Worm (Caenorhabditis elegans) whole organism, L3 larva: ENCODE measurements around the gene Y52D5A.2.

Experiments
- R02D3.7 ChIP-seq: fragments of 150-350 bp; optimal IDR thresholded peaks from 2 replicates; lab custom pipeline; 2014; ENCODE audit warnings: missing biosample characterization, missing genetic modification characterization
- ZK546.5 ChIP-seq: sonication (generic microtip); optimal IDR thresholded peaks from 2 replicates; lab custom pipeline; 2017; ENCODE audit warnings: missing biosample characterization, missing genetic modification characterization
- ama-1 ChIP-seq: fragments of 150-350 bp; optimal IDR thresholded peaks from 2 replicates; lab custom pipeline; 2018
- ceh-16 ChIP-seq: sonication (generic microtip); optimal IDR thresholded peaks from 2 replicates; lab custom pipeline; 2017; ENCODE audit warnings: missing biosample characterization, missing genetic modification characterization
- ceh-28 ChIP-seq: fragments of 150-350 bp; optimal IDR thresholded peaks from 2 replicates; lab custom pipeline; 2014; ENCODE audit warnings: missing biosample characterization, missing genetic modification reagents, missing genetic modification characterization
- ceh-9 ChIP-seq: sonication (generic microtip); optimal IDR thresholded peaks from 2 replicates; lab custom pipeline; 2018; ENCODE audit warnings: missing biosample characterization, missing genetic modification characterization
- elt-1 ChIP-seq: fragments of 150-350 bp; optimal IDR thresholded peaks from 2 replicates; lab custom pipeline; 2014; ENCODE audit warnings: missing biosample characterization, missing genetic modification characterization
- elt-2 ChIP-seq: sonication (generic microtip); optimal IDR thresholded peaks from 2 replicates; lab custom pipeline; 2016; ENCODE audit warnings: missing genetic modification reagents, mild to moderate bottlenecking, missing genetic modification characterization, missing compliant biosample characterization
- elt-3 ChIP-seq, 3 experiments: fragments of 150-350 bp in 1 of 3; sonication (generic microtip) in 2 of 3; optimal IDR thresholded peaks; 2 replicates in 2 of 3; 4 replicates in 1 of 3; lab custom pipeline; 2014 to 2017; ENCODE audit warnings: missing biosample characterization in 3 of 3, missing genetic modification characterization in 3 of 3
- eor-1 ChIP-seq, 2 experiments: fragments of 150-350 bp; optimal IDR thresholded peaks; 2 replicates each; lab custom pipeline; 2014 to 2018; ENCODE audit warnings: missing biosample characterization in 2 of 2, missing genetic modification characterization in 2 of 2
- fkh-10 ChIP-seq: sonication (generic microtip); optimal IDR thresholded peaks from 2 replicates; lab custom pipeline; 2017; ENCODE audit warnings: missing biosample characterization, missing genetic modification reagents, missing genetic modification characterization
- fkh-2 ChIP-seq: fragments of 150-350 bp; optimal IDR thresholded peaks from 2 replicates; lab custom pipeline; 2014; ENCODE audit warnings: missing biosample characterization, missing genetic modification reagents, missing genetic modification characterization
- fos-1 ChIP-seq: fragments of 150-350 bp; optimal IDR thresholded peaks from 2 replicates; lab custom pipeline; 2014; ENCODE audit warnings: missing biosample characterization, missing genetic modification characterization
- hmg-11 ChIP-seq: sonication (generic microtip); optimal IDR thresholded peaks from 2 replicates; lab custom pipeline; 2016; ENCODE audit warnings: missing genetic modification characterization, missing compliant biosample characterization
- lin-15B ChIP-seq: fragments of 150-350 bp; optimal IDR thresholded peaks from 2 replicates; lab custom pipeline; 2014; ENCODE audit warnings: missing biosample characterization, missing genetic modification characterization
- lin-39 ChIP-seq: fragments of 150-350 bp; optimal IDR thresholded peaks from 2 replicates; lab custom pipeline; 2018; ENCODE audit warnings: missing biosample characterization, missing genetic modification reagents, missing genetic modification characterization
- mdl-1 ChIP-seq: fragments of 150-350 bp; optimal IDR thresholded peaks from 2 replicates; lab custom pipeline; 2014; ENCODE audit warnings: missing biosample characterization, missing genetic modification characterization
- mml-1 ChIP-seq: fragments of 150-350 bp; sonication (generic microtip); optimal IDR thresholded peaks from 3 replicates; lab custom pipeline; 2014; ENCODE audit warnings: missing biosample characterization, missing genetic modification characterization
- nfya-1 ChIP-seq: sonication (generic microtip); optimal IDR thresholded peaks from 2 replicates; lab custom pipeline; 2017; ENCODE audit warnings: missing genetic modification characterization, mild to moderate bottlenecking, missing compliant biosample characterization, antibody characterized with exemption, moderate library complexity; ENCODE audit not compliant: insufficient read depth
- nhr-11 ChIP-seq: fragments of 150-350 bp; optimal IDR thresholded peaks from 2 replicates; lab custom pipeline; 2014; ENCODE audit warnings: missing biosample characterization, missing genetic modification characterization
- nhr-12 ChIP-seq: fragments of 150-350 bp; optimal IDR thresholded peaks from 2 replicates; lab custom pipeline; 2014; ENCODE audit warnings: missing biosample characterization, missing genetic modification characterization
- nhr-23 ChIP-seq: fragments of 150-350 bp; optimal IDR thresholded peaks from 2 replicates; lab custom pipeline; 2014; ENCODE audit warnings: missing biosample characterization, missing genetic modification reagents, missing genetic modification characterization
- nhr-237 ChIP-seq: fragments of 150-350 bp; optimal IDR thresholded peaks from 2 replicates; lab custom pipeline; 2014; ENCODE audit warnings: missing biosample characterization, missing genetic modification characterization
- nhr-28 ChIP-seq: fragments of 150-350 bp; optimal IDR thresholded peaks from 2 replicates; lab custom pipeline; 2014; ENCODE audit warnings: missing biosample characterization, missing genetic modification characterization
- nhr-43 ChIP-seq: sonication (generic microtip); optimal IDR thresholded peaks from 2 replicates; lab custom pipeline; 2016; ENCODE audit warnings: mild to moderate bottlenecking, missing genetic modification characterization, missing compliant biosample characterization; ENCODE audit not compliant: poor library complexity, severe bottlenecking
- nhr-76 ChIP-seq: fragments of 150-350 bp; sonication (generic microtip); optimal IDR thresholded peaks from 5 replicates; lab custom pipeline; 2014; ENCODE audit warnings: missing biosample characterization, missing genetic modification characterization
- nhr-77 ChIP-seq: fragments of 150-350 bp; optimal IDR thresholded peaks from 2 replicates; lab custom pipeline; 2014; ENCODE audit warnings: missing biosample characterization, missing genetic modification characterization
- sea-2 ChIP-seq: fragments of 150-350 bp; sonication (generic microtip); optimal IDR thresholded peaks from 4 replicates; lab custom pipeline; 2014; ENCODE audit warnings: missing biosample characterization, missing genetic modification reagents, missing genetic modification characterization
- snpc-4 ChIP-seq: fragments of 150-350 bp; optimal IDR thresholded peaks from 2 replicates; lab custom pipeline; 2014; ENCODE audit warnings: missing biosample characterization, missing genetic modification characterization
- tbx-2 ChIP-seq: sonication (generic microtip); optimal IDR thresholded peaks from 2 replicates; lab custom pipeline; 2016; ENCODE audit warnings: mild to moderate bottlenecking, missing genetic modification characterization, missing compliant biosample characterization
- unc-39 ChIP-seq: sonication (generic microtip); optimal IDR thresholded peaks from 4 replicates; lab custom pipeline; 2017; ENCODE audit warnings: missing biosample characterization, missing genetic modification characterization
- unc-62 ChIP-seq: fragments of 150-350 bp; sonication (generic microtip); optimal IDR thresholded peaks from 4 replicates; lab custom pipeline; 2014; ENCODE audit warnings: missing biosample characterization, missing genetic modification reagents, missing genetic modification characterization
- zag-1 ChIP-seq: fragments of 150-350 bp; optimal IDR thresholded peaks from 2 replicates; lab custom pipeline; 2014; ENCODE audit warnings: missing biosample characterization, missing genetic modification characterization
- ztf-11 ChIP-seq: fragments of 150-350 bp; optimal IDR thresholded peaks from 2 replicates; lab custom pipeline; 2014; ENCODE audit warnings: missing biosample characterization, missing genetic modification characterization
- ztf-4 ChIP-seq: fragments of 150-350 bp; optimal IDR thresholded peaks from 2 replicates; lab custom pipeline; 2014; ENCODE audit warnings: missing biosample characterization, missing genetic modification characterization

Y52D5A.2 gene

DNA sequence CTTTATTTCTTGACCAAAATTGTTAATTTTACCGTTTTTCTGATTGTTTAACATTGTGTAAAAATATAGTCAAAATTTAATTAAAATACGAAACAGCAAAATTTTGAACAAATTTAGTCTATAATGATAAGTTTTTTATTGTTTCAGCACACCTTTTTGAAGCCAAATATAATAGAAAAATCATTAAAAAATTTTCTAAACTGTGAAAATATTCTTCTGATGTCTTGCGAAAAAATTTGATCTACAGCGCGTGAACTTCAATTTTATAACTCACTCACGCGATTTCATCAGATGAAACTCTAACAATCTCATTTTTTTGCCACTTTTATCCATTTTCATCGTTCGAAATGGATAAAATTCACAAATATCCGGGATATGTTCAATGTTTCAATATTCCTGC lies 15.0 kb upstream of the Y52D5A.2 start, which contains the start of gene T11F8.1:
Gene T11F8.1, plus strand, starts transcription at position 301 of the 400 bp plus-strand sequence.
- TF ChIP-seq mdl-1 (tag; lab: Kevin White, UChicago): no peak
- TF ChIP-seq nhr-237 (tag; lab: Kevin White, UChicago): no peak
- TF ChIP-seq unc-62 (GFP tag; lab: Kevin White, UChicago): no peak
- no peak for TF ChIP-seq elt-2 (tag; lab: Kevin White, UChicago)
- TF ChIP-seq mml-1 (tag; lab: Kevin White, UChicago): no peak
- no peak for TF ChIP-seq ceh-9 (tag; lab: Kevin White, UChicago)
- TF ChIP-seq nhr-12 (tag; lab: Kevin White, UChicago): no peak
- TF ChIP-seq sea-2: no peak
- TF ChIP-seq ama-1 (lab: Kevin White, UChicago): no peak
- no peak for TF ChIP-seq nfya-1
- no peak for TF ChIP-seq nhr-28 (tag; lab: Kevin White, UChicago)
- no peak for TF ChIP-seq lin-15B
- no peak for TF ChIP-seq nhr-77
- no peak for TF ChIP-seq R02D3.7 (tag; lab: Kevin White, UChicago)
- no peak for TF ChIP-seq fkh-10 (GFP tag; lab: Kevin White, UChicago)
- TF ChIP-seq hmg-11 (tag; lab: Kevin White, UChicago): no peak
- no peak for TF ChIP-seq fos-1 (tag; lab: Kevin White, UChicago)
- TF ChIP-seq elt-3 (tag; optimal IDR thresholded peaks at IDR 0.05; lab: Kevin White, UChicago): no peak
- no peak for TF ChIP-seq ceh-28 (tag; lab: Kevin White, UChicago)

DNA sequence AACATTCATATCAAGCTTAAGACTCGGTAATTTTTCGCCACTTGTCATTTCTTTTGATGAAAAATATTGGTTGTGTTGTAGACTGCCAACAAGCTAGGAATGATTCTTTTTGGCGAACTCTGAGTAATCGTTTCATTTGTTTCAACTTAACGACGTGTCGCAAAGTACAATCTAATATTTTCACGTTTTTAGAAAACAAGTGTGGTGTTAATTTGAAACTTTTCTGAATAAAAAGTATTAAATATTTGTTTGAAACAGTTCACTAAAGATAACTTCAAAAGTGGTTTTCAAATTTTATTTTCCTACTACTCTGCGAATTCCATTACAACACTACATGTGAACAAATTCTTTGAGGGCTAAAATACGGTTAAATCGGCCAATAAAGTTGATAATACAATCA lies 12.2 kb upstream of the Y52D5A.2 start, which contains the start of gene T11F8.4:
Gene T11F8.4, minus strand, starts transcription at position 101 of the 400 bp plus-strand sequence.
- no peak for TF ChIP-seq elt-2 (tag; lab: Kevin White, UChicago)
- TF ChIP-seq nfya-1: no peak
- TF ChIP-seq zag-1 (tag; lab: Kevin White, UChicago): no peak
- no peak for TF ChIP-seq ztf-11 (tag; lab: Kevin White, UChicago)
- no peak for TF ChIP-seq lin-15B
- no peak for TF ChIP-seq nhr-76 (tag; lab: Kevin White, UChicago)
- no peak for TF ChIP-seq ZK546.5

DNA sequence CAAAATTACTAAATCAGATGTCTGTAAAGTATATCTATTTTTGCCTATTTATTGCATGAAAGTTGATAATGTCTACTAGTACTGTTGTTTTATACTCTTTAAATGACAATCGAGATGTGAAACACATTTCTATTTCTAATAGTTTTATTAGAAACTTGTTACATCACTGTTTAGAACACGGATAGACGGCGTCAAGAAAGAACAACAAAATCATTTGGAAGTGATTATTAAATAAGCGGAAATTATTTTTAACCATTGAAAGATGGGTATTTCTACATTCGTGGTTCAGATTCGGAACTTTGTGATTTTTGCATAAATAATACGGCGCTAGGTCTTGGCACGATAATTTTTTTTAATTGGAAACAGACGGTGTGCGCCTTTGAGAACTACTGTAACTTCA lies 8.8 kb upstream of the Y52D5A.2 start:
- TF ChIP-seq sea-2: no peak
- no peak for TF ChIP-seq nhr-11 (tag; lab: Kevin White, UChicago)
- TF ChIP-seq ceh-9 (tag; lab: Kevin White, UChicago): no peak
- TF ChIP-seq lin-39 (tag; lab: Kevin White, UChicago): no peak
- no peak for TF ChIP-seq nhr-77
- TF ChIP-seq ceh-16 (tag; lab: Kevin White, UChicago): no peak
- no peak for TF ChIP-seq tbx-2 (tag; lab: Kevin White, UChicago)
- no peak for TF ChIP-seq elt-2 (tag; lab: Kevin White, UChicago)
- no peak for TF ChIP-seq fos-1 (tag; lab: Kevin White, UChicago)

DNA sequence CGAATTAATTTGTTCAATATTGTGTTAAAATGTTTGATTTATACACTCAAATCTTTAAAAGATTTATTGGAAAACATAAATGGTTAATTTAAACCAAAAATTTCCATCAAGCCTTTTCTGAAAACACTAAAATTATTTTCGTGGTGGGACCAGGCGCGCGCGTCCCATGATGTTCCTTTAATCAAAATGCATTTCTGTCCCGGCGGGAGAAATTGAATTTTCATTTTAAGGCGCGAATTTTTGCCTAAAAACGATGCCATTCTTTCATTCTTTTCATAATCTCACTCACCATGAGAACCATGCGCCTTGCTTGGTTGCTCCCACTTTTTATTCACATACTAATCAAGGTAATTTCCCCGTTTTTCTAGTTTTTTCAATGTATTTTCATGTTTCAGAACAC lies 5.4 kb upstream of the Y52D5A.2 start, which contains the start of gene rme-2:
Gene rme-2, plus strand, starts transcription at position 288 of the 400 bp plus-strand sequence.
- TF ChIP-seq unc-39 (tag; lab: Kevin White, UChicago) (no peak), unc-62 (GFP tag; lab: Kevin White, UChicago) (no peak), elt-1 (tag; lab: Kevin White, UChicago) (no peak), R02D3.7 (tag; lab: Kevin White, UChicago) (no peak), ceh-28 (tag; lab: Kevin White, UChicago) (no peak), hmg-11 (tag; lab: Kevin White, UChicago) (no peak), ztf-4 (tag; lab: Kevin White, UChicago) (no peak), snpc-4 (tag; lab: Kevin White, UChicago) (no peak), lin-39 (tag; lab: Kevin White, UChicago) (no peak), nhr-23 (no peak), ceh-9 (tag; lab: Kevin White, UChicago) (no peak), nhr-43 (no peak), fkh-2 (tag; lab: Kevin White, UChicago) (no peak), ceh-16 (tag; lab: Kevin White, UChicago) (no peak), eor-1 (tag; optimal IDR thresholded peaks at IDR 0.05; lab: Kevin White, UChicago) (no peak), nfya-1 (no peak), sea-2 (no peak), mdl-1 (tag; lab: Kevin White, UChicago) (no peak), elt-2 (tag; lab: Kevin White, UChicago) (no peak)
- TF ChIP-seq, all 47 proteins: peak for 0
